Worm (Caenorhabditis elegans) whole organism, L4 larva: ENCODE data around the gene mep-1.
A peak's percentile ranks its signal among the peaks of the same experiment; 100 is the strongest.

Experiments used
- D1046.2 ChIP-seq: fragments of 200-800 bp; sonication (Bioruptor generic); IDR thresholded peaks from 2 replicates; pipeline ENCODE4 v1.3.6; 2022; ENCODE audit warnings: missing genetic modification characterization, missing compliant biosample characterization
- F26F4.8 ChIP-seq: fragments of 200-800 bp; sonication (Bioruptor generic); conservative IDR thresholded peaks from 2 replicates; pipeline ENCODE4 v1.3.6; 2022; ENCODE audit warnings: missing genetic modification characterization, missing compliant biosample characterization
- F37D6.2 ChIP-seq: sonication (generic microtip); optimal IDR thresholded peaks from 2 replicates; lab custom pipeline; 2016; ENCODE audit warnings: mild to moderate bottlenecking, missing genetic modification characterization, missing compliant biosample characterization
- F49E8.2 ChIP-seq: sonication (generic microtip); optimal IDR thresholded peaks from 2 replicates; lab custom pipeline; 2016; ENCODE audit warnings: missing compliant biosample characterization, mild to moderate bottlenecking, missing genetic modification characterization, borderline replicate concordance
- T20F7.1 ChIP-seq: fragments of 200-800 bp; sonication (Bioruptor generic); optimal IDR thresholded peaks from 2 replicates; lab custom pipeline; 2018; ENCODE audit warnings: mild to moderate bottlenecking, missing genetic modification characterization, missing compliant biosample characterization
- T26A8.4 ChIP-seq: fragments of 200-800 bp; sonication (Bioruptor generic); IDR thresholded peaks from 2 replicates; pipeline ENCODE4 v1.3.6; 2022; ENCODE audit warnings: missing genetic modification characterization, missing compliant biosample characterization
- Y105C5A.15 ChIP-seq: fragments of 200-800 bp; sonication (Bioruptor generic); IDR thresholded peaks from 2 replicates; pipeline ENCODE4 v1.3.6; 2022; ENCODE audit warnings: missing genetic modification characterization, missing compliant biosample characterization
- Y48G9A.11 ChIP-seq: fragments of 200-800 bp; sonication (Bioruptor generic); IDR thresholded peaks from 2 replicates; pipeline ENCODE4 v1.3.6; 2022; ENCODE audit warnings: missing genetic modification reagents, missing genetic modification characterization, missing compliant biosample characterization
- ZK337.2 ChIP-seq: fragments of 200-800 bp; sonication (Bioruptor generic); IDR thresholded peaks from 2 replicates; pipeline ENCODE4 v1.3.6; 2022; ENCODE audit warnings: missing genetic modification reagents, missing genetic modification characterization, missing compliant biosample characterization
- aha-1 ChIP-seq: fragments of 150-350 bp; peaks from one replicate; lab custom pipeline; 2014; ENCODE audit warnings: missing biosample characterization, missing genetic modification characterization
- arid-1 ChIP-seq: fragments of 200-800 bp; sonication (Bioruptor generic); conservative IDR thresholded peaks from 2 replicates; pipeline ENCODE4 v1.3.6; 2022; ENCODE audit warnings: missing genetic modification reagents, missing genetic modification characterization, missing compliant biosample characterization
- ceh-20 ChIP-seq: fragments of 200-800 bp; sonication (Bioruptor generic); IDR thresholded peaks from 2 replicates; pipeline ENCODE4 v1.3.6; 2022; ENCODE audit warnings: missing genetic modification reagents, missing genetic modification characterization, missing compliant biosample characterization
- ceh-32 ChIP-seq: sonication (generic microtip); optimal IDR thresholded peaks from 2 replicates; lab custom pipeline; 2016; ENCODE audit warnings: mild to moderate bottlenecking, missing genetic modification characterization, missing compliant biosample characterization; ENCODE audit not compliant: poor library complexity
- ceh-82 ChIP-seq: sonication (generic microtip); optimal IDR thresholded peaks from 2 replicates; lab custom pipeline; 2017; ENCODE audit warnings: missing biosample characterization, missing genetic modification characterization
- ces-1 ChIP-seq: fragments of 150-350 bp; sonication (generic microtip); optimal IDR thresholded peaks from 4 replicates; lab custom pipeline; 2014; ENCODE audit warnings: missing biosample characterization, missing genetic modification reagents, missing genetic modification characterization
- cey-2 ChIP-seq: sonication (generic microtip); optimal IDR thresholded peaks from 3 replicates; lab custom pipeline; 2017; ENCODE audit warnings: missing genetic modification characterization, mild to moderate bottlenecking, missing compliant biosample characterization, antibody characterized with exemption, borderline replicate concordance; ENCODE audit not compliant: insufficient read depth
- daf-19 ChIP-seq: fragments of 200-800 bp; sonication (Bioruptor generic); conservative IDR thresholded peaks from 2 replicates; pipeline ENCODE4 v1.3.6; 2022; ENCODE audit warnings: missing genetic modification characterization, missing compliant biosample characterization
- daf-8 ChIP-seq: fragments of 200-800 bp; sonication (Bioruptor generic); IDR thresholded peaks from 2 replicates; pipeline ENCODE4 v1.3.6; 2022; ENCODE audit warnings: missing genetic modification characterization, missing compliant biosample characterization
- dmd-8 ChIP-seq: fragments of 200-800 bp; sonication (Bioruptor generic); IDR thresholded peaks from 2 replicates; pipeline ENCODE4 v1.3.6; 2022; ENCODE audit warnings: missing genetic modification characterization, missing compliant biosample characterization
- dmd-9 ChIP-seq: fragments of 200-800 bp; sonication (Bioruptor generic); IDR thresholded peaks from 2 replicates; pipeline ENCODE4 v1.3.6; 2022; ENCODE audit warnings: missing genetic modification reagents, missing genetic modification characterization, missing compliant biosample characterization
- dpl-1 ChIP-seq: fragments of 150-350 bp; optimal IDR thresholded peaks from 2 replicates; lab custom pipeline; 2014; ENCODE audit warnings: missing biosample characterization, missing genetic modification reagents, missing genetic modification characterization
- egl-27 ChIP-seq: sonication (generic microtip); optimal IDR thresholded peaks from 3 replicates; lab custom pipeline; 2017; ENCODE audit warnings: missing biosample characterization, missing genetic modification reagents, missing genetic modification characterization
- egl-43 ChIP-seq: fragments of 200-800 bp; sonication (Bioruptor generic); IDR thresholded peaks from 2 replicates; pipeline ENCODE4 v1.3.6; 2022; ENCODE audit warnings: missing genetic modification reagents, missing genetic modification characterization, missing compliant biosample characterization
- gei-8 ChIP-seq: fragments of 200-800 bp; sonication (Bioruptor generic); optimal IDR thresholded peaks from 2 replicates; lab custom pipeline; 2018; ENCODE audit warnings: mild to moderate bottlenecking, missing genetic modification characterization, missing compliant biosample characterization
- jun-1 ChIP-seq: fragments of 150-350 bp; optimal IDR thresholded peaks from 2 replicates; lab custom pipeline; 2014; ENCODE audit warnings: missing biosample characterization, missing genetic modification reagents, missing genetic modification characterization
- lin-1 ChIP-seq: fragments of 200-800 bp; sonication (Bioruptor generic); IDR thresholded peaks from 2 replicates; pipeline ENCODE4 v1.3.6; 2022; ENCODE audit warnings: missing genetic modification reagents, missing genetic modification characterization, missing compliant biosample characterization
- lin-39 ChIP-seq: fragments of 150-350 bp; optimal IDR thresholded peaks from 2 replicates; lab custom pipeline; 2014; ENCODE audit warnings: missing biosample characterization, missing genetic modification reagents, missing genetic modification characterization
- lir-3 ChIP-seq: sonication (generic microtip); optimal IDR thresholded peaks from 2 replicates; lab custom pipeline; 2016; ENCODE audit warnings: mild to moderate bottlenecking, missing genetic modification characterization, missing compliant biosample characterization
- madf-5 ChIP-seq, 2 experiments: fragments of 200-800 bp; sonication (Bioruptor generic); IDR thresholded peaks; 2 replicates each; pipeline ENCODE4 v1.3.6; 2022; ENCODE audit warnings: missing compliant biosample characterization in 2 of 2, missing genetic modification characterization in 2 of 2
- mdt-29 ChIP-seq: fragments of 200-800 bp; sonication (Bioruptor generic); IDR thresholded peaks from 2 replicates; pipeline ENCODE4 v1.3.6; 2022; ENCODE audit warnings: missing genetic modification reagents, missing genetic modification characterization, missing compliant biosample characterization
- mep-1 ChIP-seq: fragments of 150-350 bp; sonication (generic microtip); optimal IDR thresholded peaks from 3 replicates; lab custom pipeline; 2014; ENCODE audit warnings: missing biosample characterization, missing genetic modification characterization
- mxl-2 ChIP-seq: fragments of 200-800 bp; sonication (Bioruptor generic); conservative IDR thresholded peaks from 2 replicates; pipeline ENCODE4 v1.3.6; 2022; ENCODE audit warnings: missing genetic modification reagents, missing genetic modification characterization, missing compliant biosample characterization
- nhr-10 ChIP-seq: fragments of 150-350 bp; optimal IDR thresholded peaks from 2 replicates; lab custom pipeline; 2014; ENCODE audit warnings: missing biosample characterization, missing genetic modification characterization
- nhr-11 ChIP-seq: fragments of 150-350 bp; optimal IDR thresholded peaks from 2 replicates; lab custom pipeline; 2014; ENCODE audit warnings: missing biosample characterization, missing genetic modification characterization
- nhr-237 ChIP-seq: sonication (generic microtip); optimal IDR thresholded peaks from 2 replicates; lab custom pipeline; 2017; ENCODE audit warnings: missing biosample characterization, missing genetic modification characterization
- nhr-25 ChIP-seq: sonication (generic microtip); optimal IDR thresholded peaks from 2 replicates; lab custom pipeline; 2017; ENCODE audit warnings: missing genetic modification characterization, mild to moderate bottlenecking, missing compliant biosample characterization, antibody characterized with exemption, moderate library complexity, borderline replicate concordance; ENCODE audit not compliant: insufficient read depth
- nhr-28 ChIP-seq: fragments of 150-350 bp; optimal IDR thresholded peaks from 2 replicates; lab custom pipeline; 2014; ENCODE audit warnings: missing biosample characterization, missing genetic modification characterization
- nhr-42 ChIP-seq: fragments of 200-800 bp; sonication (Bioruptor generic); IDR thresholded peaks from 2 replicates; pipeline ENCODE4 v1.3.6; 2022; ENCODE audit warnings: missing genetic modification characterization, missing compliant biosample characterization
- nhr-6 ChIP-seq: fragments of 150-350 bp; optimal IDR thresholded peaks from 2 replicates; lab custom pipeline; 2014; ENCODE audit warnings: missing biosample characterization, missing genetic modification characterization
- nhr-76 ChIP-seq: fragments of 150-350 bp; optimal IDR thresholded peaks from 2 replicates; lab custom pipeline; 2014; ENCODE audit warnings: missing biosample characterization, missing genetic modification characterization
- php-3 ChIP-seq: fragments of 200-800 bp; sonication (Bioruptor generic); IDR thresholded peaks from 2 replicates; pipeline ENCODE4 v1.3.6; 2022; ENCODE audit warnings: missing genetic modification reagents, missing genetic modification characterization, missing compliant biosample characterization
- pqm-1 ChIP-seq: sonication (generic microtip); optimal IDR thresholded peaks from 2 replicates; lab custom pipeline; 2017; ENCODE audit warnings: missing biosample characterization, missing genetic modification characterization
- sdz-12 ChIP-seq: fragments of 200-800 bp; sonication (Bioruptor generic); optimal IDR thresholded peaks from 2 replicates; lab custom pipeline; 2018; ENCODE audit warnings: mild to moderate bottlenecking, missing genetic modification characterization, missing compliant biosample characterization
- spr-1 ChIP-seq: sonication (generic microtip); optimal IDR thresholded peaks from 2 replicates; lab custom pipeline; 2016; ENCODE audit warnings: mild to moderate bottlenecking, missing genetic modification characterization, missing compliant biosample characterization
- spr-3 ChIP-seq: fragments of 200-800 bp; sonication (Bioruptor generic); optimal IDR thresholded peaks from 2 replicates; lab custom pipeline; 2018; ENCODE audit warnings: mild to moderate bottlenecking, missing genetic modification characterization, missing compliant biosample characterization
- tag-97 ChIP-seq: fragments of 200-800 bp; sonication (Bioruptor generic); IDR thresholded peaks from 2 replicates; pipeline ENCODE4 v1.3.6; 2022; ENCODE audit warnings: missing genetic modification characterization, missing compliant biosample characterization
- tra-1 ChIP-seq: fragments of 200-800 bp; sonication (Bioruptor generic); IDR thresholded peaks from 2 replicates; pipeline ENCODE4 v1.3.6; 2022; ENCODE audit warnings: missing genetic modification reagents, missing genetic modification characterization, missing compliant biosample characterization
- unc-62 ChIP-seq, 3 experiments: fragments of 150-350 bp in 1 of 3; sonication (generic microtip); optimal IDR thresholded peaks in 2 of 3; peaks in 1 of 3; 1 replicate in 1 of 3; 2 replicates in 2 of 3; lab custom pipeline; 2014 to 2017; ENCODE audit warnings: missing biosample characterization in 3 of 3, missing genetic modification characterization in 3 of 3, missing genetic modification reagents in 3 of 3, missing genotype in 1 of 3
- vab-7 ChIP-seq: fragments of 200-800 bp; sonication (Bioruptor generic); IDR thresholded peaks from 2 replicates; pipeline ENCODE4 v1.3.6; 2022; ENCODE audit warnings: missing genetic modification reagents, missing genetic modification characterization, missing compliant biosample characterization
- zag-1 ChIP-seq: fragments of 150-350 bp; optimal IDR thresholded peaks from 2 replicates; lab custom pipeline; 2014; ENCODE audit warnings: missing biosample characterization, missing genetic modification characterization
- zip-11 ChIP-seq: fragments of 200-800 bp; sonication (Bioruptor generic); IDR thresholded peaks from 2 replicates; pipeline ENCODE4 v1.3.6; 2022; ENCODE audit warnings: missing genetic modification characterization, missing compliant biosample characterization
- zip-2 ChIP-seq: fragments of 150-350 bp; optimal IDR thresholded peaks from 2 replicates; lab custom pipeline; 2014; ENCODE audit warnings: missing biosample characterization, missing genetic modification characterization

Gene mep-1

DNA sequence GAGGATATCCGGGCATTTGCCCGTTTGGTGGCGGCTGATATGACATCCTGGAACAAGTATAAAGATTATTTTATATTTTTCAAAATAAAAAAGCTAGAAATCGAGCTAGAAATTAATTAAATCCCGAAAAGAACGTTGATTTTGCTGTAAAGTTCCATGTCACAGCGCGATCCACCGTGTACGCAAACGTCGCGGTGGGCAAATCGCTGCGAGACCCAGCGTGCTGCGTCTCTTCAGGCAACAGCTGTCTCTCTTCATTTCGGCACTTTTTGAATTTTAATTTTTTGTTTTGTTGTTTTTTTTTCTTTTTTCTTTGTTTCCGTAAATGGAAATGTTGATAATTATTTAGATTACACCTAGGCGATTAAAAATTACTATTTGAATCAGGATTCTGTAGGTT is 41.7 kb downstream of the mep-1 start, which contains the start of gene sec-24.1 (continued):
- TF ChIP-seq mep-1 (tag; lab: Kevin White, UChicago) (peak; percentile 92), F49E8.2 (tag; lab: Kevin White, UChicago) (no peak), lin-39 (tag; lab: Kevin White, UChicago) (no peak), pqm-1 (no peak), ceh-82 (tag; lab: Kevin White, UChicago) (no peak), nhr-10 (tag; lab: Kevin White, UChicago) (peak; percentile 44), tra-1 (GFP tag; lab: Robert Waterston, UW) (no peak), madf-5 (GFP tag; IDR thresholded peaks at IDR 0.05; lab: Robert Waterston, UW) (no peak), daf-19 (no peak), zag-1 (tag; lab: Kevin White, UChicago) (peak; percentile 5), gei-8 (GFP tag; lab: Kevin White, UChicago) (no peak), nhr-6 (peak; percentile 90), daf-8 (GFP tag; lab: Robert Waterston, UW) (no peak), nhr-237 (no peak), php-3 (peak; percentile 65; the same call in 1 of the 2 replicates), egl-43 (GFP tag; lab: Robert Waterston, UW) (no peak), F37D6.2 (peak; percentile 35), D1046.2 (GFP tag; lab: Robert Waterston, UW) (no peak), lir-3 (tag; lab: Kevin White, UChicago) (no peak), Y48G9A.11 (GFP tag; lab: Robert Waterston, UW) (no peak), nhr-42 (GFP tag; lab: Robert Waterston, UW) (no peak), dmd-9 (no peak), ces-1 (no peak), F26F4.8 (GFP tag; lab: Robert Waterston, UW) (no peak), mdt-29 (GFP tag; lab: Robert Waterston, UW) (peak; percentile 50; the same call in 1 of the 2 replicates), ceh-20 (GFP tag; lab: Robert Waterston, UW) (peak; percentile 77), nhr-11 (peak; percentile 46), aha-1 (tag; lab: Kevin White, UChicago) (peak; percentile 67), nhr-76 (no peak), ceh-32 (tag; lab: Kevin White, UChicago) (no peak), zip-11 (GFP tag; lab: Robert Waterston, UW) (no peak), spr-1 (tag; lab: Kevin White, UChicago) (peak; percentile 71), mxl-2 (GFP tag; lab: Robert Waterston, UW) (no peak), unc-62 (GFP tag; optimal IDR thresholded peaks at IDR 0.05 in 1 of 2; lab: Kevin White, UChicago) (peak in 1 of 2 experiments; percentile 98), unc-62 (tag; optimal IDR thresholded peaks at IDR 0.05; lab: Kevin White, UChicago) (no peak), egl-27 (tag; lab: Kevin White, UChicago) (no peak), ZK337.2 (GFP tag; lab: Robert Waterston, UW) (no peak), lin-1 (GFP tag; lab: Robert Waterston, UW) (no peak), jun-1 (tag; lab: Kevin White, UChicago) (peak; percentile 53), zip-2 (tag; lab: Kevin White, UChicago) (peak; percentile 54), dpl-1 (GFP tag; lab: Kevin White, UChicago) (peak; percentile 95), cey-2 (no peak), Y105C5A.15 (no peak), sdz-12 (GFP tag; lab: Kevin White, UChicago) (no peak), arid-1 (GFP tag; lab: Robert Waterston, UW) (peak; percentile 77), tag-97 (GFP tag; lab: Robert Waterston, UW) (no peak), nhr-28 (peak; percentile 55), vab-7 (no peak), nhr-25 (tag; lab: Kevin White, UChicago) (peak; percentile 50), T26A8.4 (GFP tag; lab: Robert Waterston, UW) (peak; percentile 88), T20F7.1 (GFP tag; lab: Kevin White, UChicago) (peak; percentile 71), dmd-8 (GFP tag; lab: Robert Waterston, UW) (no peak), spr-3 (GFP tag; lab: Kevin White, UChicago) (peak; percentile 28)
